Fruit fly (Drosophila melanogaster) whole organism, prepupa: ENCODE data around the gene CG10660.

Source experiments
- Blimp-1 ChIP-seq: fragments of 200-800 bp; sonication (Bioruptor generic); optimal IDR thresholded peaks from 3 replicates; lab custom pipeline; 2017; ENCODE audit warnings: missing biosample characterization, missing genetic modification characterization, mild to moderate bottlenecking, moderate library complexity, missing genetic modification reagents
- CG10669 ChIP-seq: fragments of 200-800 bp; sonication (Bioruptor generic); optimal IDR thresholded peaks from 3 replicates; lab custom pipeline; 2018; ENCODE audit warnings: missing biosample characterization, mild to moderate bottlenecking, missing genetic modification characterization, moderate library complexity
- CG11294 ChIP-seq: fragments of 200-800 bp; sonication (Bioruptor generic); IDR thresholded peaks from 2 replicates; pipeline ENCODE4 v1.3.6; 2022; ENCODE audit warnings: missing biosample characterization, missing genetic modification characterization
- CG1621 ChIP-seq: fragments of 200-800 bp; sonication (Bioruptor generic); optimal IDR thresholded peaks from 3 replicates; lab custom pipeline; 2018; ENCODE audit warnings: missing biosample characterization, mild to moderate bottlenecking, missing genetic modification characterization
- CG16779 ChIP-seq: fragments of 200-800 bp; sonication (Bioruptor generic); optimal IDR thresholded peaks from 3 replicates; lab custom pipeline; 2017; ENCODE audit warnings: missing biosample characterization, mild to moderate bottlenecking, missing genetic modification characterization
- CG31627 ChIP-seq: fragments of 200-800 bp; sonication (Bioruptor generic); optimal IDR thresholded peaks from 3 replicates; lab custom pipeline; 2016; ENCODE audit warnings: missing biosample characterization, missing genetic modification characterization
- CG34406 ChIP-seq: fragments of 200-800 bp; sonication (Bioruptor generic); optimal IDR thresholded peaks from 3 replicates; lab custom pipeline; 2016; ENCODE audit warnings: missing biosample characterization, missing genetic modification characterization
- CG3919 ChIP-seq: fragments of 200-800 bp; sonication (Bioruptor generic); optimal IDR thresholded peaks from 3 replicates; lab custom pipeline; 2016; ENCODE audit warnings: missing biosample characterization, missing genetic modification characterization
- CG6163 ChIP-seq: fragments of 200-800 bp; sonication (Bioruptor generic); IDR thresholded peaks from 3 replicates; pipeline ENCODE4 v1.3.6; 2022; ENCODE audit warnings: missing biosample characterization, missing genetic modification characterization
- CG6276 ChIP-seq: fragments of 200-800 bp; sonication (Bioruptor generic); optimal IDR thresholded peaks from 2 replicates; lab custom pipeline; 2017; ENCODE audit warnings: missing biosample characterization, mild to moderate bottlenecking, missing genetic modification characterization
- CG6792 ChIP-seq: fragments of 200-800 bp; sonication (Bioruptor generic); optimal IDR thresholded peaks from 3 replicates; lab custom pipeline; 2016; ENCODE audit warnings: missing biosample characterization, missing genetic modification characterization
- CG6854 ChIP-seq: fragments of 200-800 bp; sonication (Bioruptor generic); optimal IDR thresholded peaks from 2 replicates; lab custom pipeline; 2017; ENCODE audit warnings: missing biosample characterization, mild to moderate bottlenecking, missing genetic modification characterization
- CG7368 ChIP-seq: fragments of 200-800 bp; sonication (Bioruptor generic); optimal IDR thresholded peaks from 3 replicates; lab custom pipeline; 2016; ENCODE audit warnings: missing biosample characterization, missing genetic modification characterization
- CG8319 ChIP-seq: fragments of 200-800 bp; sonication (Bioruptor generic); optimal IDR thresholded peaks from 3 replicates; lab custom pipeline; 2016; ENCODE audit warnings: missing biosample characterization, missing genetic modification characterization
- CG9139 ChIP-seq: fragments of 200-800 bp; sonication (Bioruptor generic); optimal IDR thresholded peaks from 3 replicates; lab custom pipeline; 2017; ENCODE audit warnings: missing biosample characterization, mild to moderate bottlenecking, missing genetic modification characterization
- Eip75B ChIP-seq: fragments of 200-800 bp; sonication (Bioruptor generic); optimal IDR thresholded peaks from 3 replicates; lab custom pipeline; 2016; ENCODE audit warnings: missing biosample characterization, missing genetic modification characterization
- Eip78C ChIP-seq: fragments of 200-800 bp; sonication (Bioruptor generic); peaks from one replicate; lab custom pipeline; 2016; ENCODE audit warnings: missing biosample characterization, missing genetic modification characterization
- Eip93F ChIP-seq: fragments of 200-800 bp; sonication (Bioruptor generic); optimal IDR thresholded peaks from 2 replicates; lab custom pipeline; 2016; ENCODE audit warnings: missing biosample characterization, mild to moderate bottlenecking, missing genetic modification characterization
- Ets21C ChIP-seq: fragments of 200-800 bp; sonication (Bioruptor generic); optimal IDR thresholded peaks from 3 replicates; lab custom pipeline; 2016; ENCODE audit warnings: missing biosample characterization, missing genetic modification characterization
- Ets96B ChIP-seq: fragments of 200-800 bp; optimal IDR thresholded peaks from 2 replicates; lab custom pipeline; 2019; ENCODE audit warnings: missing biosample characterization, mild to moderate bottlenecking, missing genetic modification characterization, moderate library complexity
- Hr39 ChIP-seq: fragments of 200-800 bp; sonication (Bioruptor generic); optimal IDR thresholded peaks from 2 replicates; lab custom pipeline; 2016; ENCODE audit warnings: missing biosample characterization, missing genetic modification characterization
- Hr4 ChIP-seq: fragments of 200-800 bp; sonication (Bioruptor generic); optimal IDR thresholded peaks from 3 replicates; lab custom pipeline; 2016; ENCODE audit warnings: missing biosample characterization, missing genetic modification characterization
- Lpt ChIP-seq: fragments of 200-800 bp; sonication (Bioruptor generic); optimal IDR thresholded peaks from 3 replicates; lab custom pipeline; 2016; ENCODE audit warnings: missing biosample characterization, missing genetic modification characterization
- Met ChIP-seq: fragments of 200-800 bp; sonication (Bioruptor generic); optimal IDR thresholded peaks from 3 replicates; lab custom pipeline; 2016; ENCODE audit warnings: missing biosample characterization, missing genetic modification characterization
- OdsH ChIP-seq: fragments of 200-800 bp; sonication (Bioruptor generic); optimal IDR thresholded peaks from 3 replicates; lab custom pipeline; 2016; ENCODE audit warnings: missing biosample characterization, missing genetic modification characterization
- Sox102F ChIP-seq: fragments of 200-800 bp; sonication (Bioruptor generic); optimal IDR thresholded peaks from 2 replicates; lab custom pipeline; 2016; ENCODE audit warnings: missing biosample characterization, mild to moderate bottlenecking, missing genetic modification characterization
- Sox14 ChIP-seq: fragments of 200-800 bp; sonication (Bioruptor generic); optimal IDR thresholded peaks from 3 replicates; lab custom pipeline; 2016; ENCODE audit warnings: missing biosample characterization, missing genetic modification characterization
- Sox15 ChIP-seq: fragments of 200-800 bp; sonication (Bioruptor generic); optimal IDR thresholded peaks from 3 replicates; lab custom pipeline; 2016; ENCODE audit warnings: missing biosample characterization, missing genetic modification characterization
- achi ChIP-seq: fragments of 200-800 bp; sonication (Bioruptor generic); optimal IDR thresholded peaks from 3 replicates; lab custom pipeline; 2016; ENCODE audit warnings: missing biosample characterization, missing genetic modification characterization
- acj6 ChIP-seq: fragments of 200-800 bp; sonication (Bioruptor generic); optimal IDR thresholded peaks from 3 replicates; lab custom pipeline; 2016; ENCODE audit warnings: missing biosample characterization, missing genetic modification characterization
- cyc ChIP-seq: fragments of 200-800 bp; sonication (Bioruptor generic); optimal IDR thresholded peaks from 3 replicates; lab custom pipeline; 2016; ENCODE audit warnings: missing biosample characterization, missing genetic modification characterization
- dac ChIP-seq: fragments of 200-800 bp; sonication (Bioruptor generic); optimal IDR thresholded peaks from 2 replicates; lab custom pipeline; 2017; ENCODE audit warnings: missing biosample characterization, mild to moderate bottlenecking, missing genetic modification characterization
- dsx ChIP-seq: fragments of 200-800 bp; optimal IDR thresholded peaks from 3 replicates; lab custom pipeline; 2019; ENCODE audit warnings: missing biosample characterization, mild to moderate bottlenecking, missing genetic modification characterization, moderate library complexity; ENCODE audit not compliant: poor library complexity, severe bottlenecking
- eg ChIP-seq: fragments of 200-800 bp; sonication (Bioruptor generic); IDR thresholded peaks from 3 replicates; pipeline ENCODE4 v1.3.6; 2022; ENCODE audit warnings: missing biosample characterization, missing genetic modification characterization
- esn ChIP-seq: fragments of 200-800 bp; sonication (Bioruptor generic); optimal IDR thresholded peaks from 2 replicates; lab custom pipeline; 2016; ENCODE audit warnings: missing biosample characterization, mild to moderate bottlenecking, missing genetic modification characterization, moderate library complexity
- fd59A ChIP-seq: fragments of 200-800 bp; sonication (Bioruptor generic); optimal IDR thresholded peaks from 2 replicates; lab custom pipeline; 2017; ENCODE audit warnings: missing biosample characterization, mild to moderate bottlenecking, missing genetic modification characterization, missing genetic modification reagents
- fd85E ChIP-seq: fragments of 200-800 bp; sonication (Bioruptor generic); optimal IDR thresholded peaks from 3 replicates; lab custom pipeline; 2016; ENCODE audit warnings: missing biosample characterization, missing genetic modification characterization
- fkh ChIP-seq: fragments of 200-800 bp; sonication (Bioruptor generic); optimal IDR thresholded peaks from 3 replicates; lab custom pipeline; 2017; ENCODE audit warnings: missing biosample characterization, mild to moderate bottlenecking, missing genetic modification characterization, moderate library complexity
- lz ChIP-seq: fragments of 200-800 bp; sonication (Bioruptor generic); optimal IDR thresholded peaks from 3 replicates; lab custom pipeline; 2016; ENCODE audit warnings: missing biosample characterization, missing genetic modification characterization
- net ChIP-seq: fragments of 200-800 bp; sonication (Bioruptor generic); optimal IDR thresholded peaks from 3 replicates; lab custom pipeline; 2016; ENCODE audit warnings: missing biosample characterization, missing genetic modification characterization
- pdm3 ChIP-seq: fragments of 200-800 bp; sonication (Bioruptor generic); optimal IDR thresholded peaks from 3 replicates; lab custom pipeline; 2016; ENCODE audit warnings: missing biosample characterization, missing genetic modification characterization
- salr ChIP-seq, 2 experiments: fragments of 200-800 bp; sonication (Bioruptor generic); optimal IDR thresholded peaks; 3 replicates each; lab custom pipeline; 2016 to 2018; ENCODE audit warnings: missing biosample characterization in 2 of 2, missing genetic modification characterization in 2 of 2, mild to moderate bottlenecking in 1 of 2
- spab ChIP-seq: fragments of 200-800 bp; sonication (Bioruptor generic); optimal IDR thresholded peaks from 2 replicates; lab custom pipeline; 2017; ENCODE audit warnings: missing biosample characterization, mild to moderate bottlenecking, missing genetic modification characterization, missing genetic modification reagents
- svp ChIP-seq: fragments of 200-800 bp; sonication (Bioruptor generic); peaks from one replicate; lab custom pipeline; 2016; ENCODE audit warnings: missing biosample characterization, missing genetic modification characterization
- topi ChIP-seq: fragments of 200-800 bp; sonication (Bioruptor generic); optimal IDR thresholded peaks from 3 replicates; lab custom pipeline; 2016; ENCODE audit warnings: missing biosample characterization, missing genetic modification characterization

The CG10660 gene

DNA sequence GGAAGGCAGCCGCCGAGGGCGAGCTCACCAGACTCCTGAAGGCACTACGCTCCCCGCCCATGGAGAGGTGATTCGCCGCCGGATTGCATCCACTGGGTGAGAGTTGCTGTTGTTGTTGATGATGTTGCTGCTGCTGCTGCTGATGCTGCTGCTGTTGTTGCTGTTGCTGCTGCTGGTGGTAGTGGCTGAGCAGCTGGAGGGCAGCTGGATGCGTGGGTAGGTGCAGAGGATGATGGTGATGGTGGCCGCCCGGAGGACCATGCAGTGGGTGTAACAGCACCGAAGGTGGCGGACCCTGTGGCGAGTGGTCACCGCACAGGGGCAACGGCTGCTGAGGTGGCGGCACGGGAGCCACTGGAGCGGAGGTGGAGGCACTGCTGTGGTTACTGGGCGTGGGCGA lies 26.9 kb downstream of the CG10660 start:
- TF ChIP-seq achi (GFP tag; lab: Kevin White, UChicago): no peak
- TF ChIP-seq Lpt (GFP tag; lab: Kevin White, UChicago): no peak
- no peak for TF ChIP-seq CG34406
- no peak for TF ChIP-seq CG6163
- no peak for TF ChIP-seq CG7368 (GFP tag; lab: Kevin White, UChicago)
- TF ChIP-seq salr (GFP tag; optimal IDR thresholded peaks at IDR 0.05; lab: Kevin White, UChicago): no peak
- no peak for TF ChIP-seq Met
- TF ChIP-seq fkh (GFP tag; lab: Kevin White, UChicago): no peak
- no peak for TF ChIP-seq dsx
- no peak for TF ChIP-seq CG31627 (GFP tag; lab: Kevin White, UChicago)
- TF ChIP-seq CG3919 (GFP tag; lab: Kevin White, UChicago): no peak
- no peak for TF ChIP-seq Sox14 (GFP tag; lab: Kevin White, UChicago)
- TF ChIP-seq CG6792 (GFP tag; lab: Kevin White, UChicago): no peak
- TF ChIP-seq Eip93F (GFP tag; lab: Kevin White, UChicago): no peak
- no peak for TF ChIP-seq topi (GFP tag; lab: Kevin White, UChicago)
- TF ChIP-seq fd59A (GFP tag; lab: Kevin White, UChicago): no peak
- TF ChIP-seq net (GFP tag; lab: Kevin White, UChicago): no peak

DNA sequence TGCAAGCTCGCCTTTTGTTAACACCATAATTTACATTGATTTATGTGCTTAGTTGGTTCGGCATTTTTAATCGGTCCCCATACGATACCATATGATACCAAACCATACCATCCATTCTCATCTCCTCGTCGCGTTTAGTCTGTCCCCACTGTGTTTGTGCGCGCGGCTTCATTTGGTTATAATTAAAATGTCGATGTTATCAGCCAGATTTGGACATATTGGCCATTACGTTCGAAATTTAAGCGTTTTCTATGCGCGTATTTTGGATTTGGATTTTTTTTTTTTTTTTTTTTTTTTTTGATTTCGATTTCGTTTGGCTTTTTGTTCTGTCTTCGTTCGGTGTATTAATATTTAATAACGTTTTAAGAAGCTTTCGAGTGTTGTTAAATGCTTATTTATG lies 28.5 kb downstream of the CG10660 start:
- TF ChIP-seq lz (GFP tag; lab: Kevin White, UChicago) (no peak), Met (no peak), Eip78C (GFP tag; lab: Kevin White, UChicago) (no peak), Eip75B (GFP tag; lab: Kevin White, UChicago) (no peak), fd85E (GFP tag; lab: Kevin White, UChicago) (no peak), cyc (no peak), esn (GFP tag; lab: Kevin White, UChicago) (no peak), CG6276 (GFP tag; lab: Kevin White, UChicago) (no peak), CG11294 (GFP tag; lab: Robert Waterston, UW) (no peak), CG31627 (GFP tag; lab: Kevin White, UChicago) (no peak), Hr39 (GFP tag; lab: Kevin White, UChicago) (no peak), CG10669 (GFP tag; lab: Kevin White, UChicago) (no peak), pdm3 (GFP tag; lab: Kevin White, UChicago) (no peak), svp (no peak), CG6854 (no peak), Sox14 (GFP tag; lab: Kevin White, UChicago) (no peak), eg (no peak), CG1621 (no peak)

DNA sequence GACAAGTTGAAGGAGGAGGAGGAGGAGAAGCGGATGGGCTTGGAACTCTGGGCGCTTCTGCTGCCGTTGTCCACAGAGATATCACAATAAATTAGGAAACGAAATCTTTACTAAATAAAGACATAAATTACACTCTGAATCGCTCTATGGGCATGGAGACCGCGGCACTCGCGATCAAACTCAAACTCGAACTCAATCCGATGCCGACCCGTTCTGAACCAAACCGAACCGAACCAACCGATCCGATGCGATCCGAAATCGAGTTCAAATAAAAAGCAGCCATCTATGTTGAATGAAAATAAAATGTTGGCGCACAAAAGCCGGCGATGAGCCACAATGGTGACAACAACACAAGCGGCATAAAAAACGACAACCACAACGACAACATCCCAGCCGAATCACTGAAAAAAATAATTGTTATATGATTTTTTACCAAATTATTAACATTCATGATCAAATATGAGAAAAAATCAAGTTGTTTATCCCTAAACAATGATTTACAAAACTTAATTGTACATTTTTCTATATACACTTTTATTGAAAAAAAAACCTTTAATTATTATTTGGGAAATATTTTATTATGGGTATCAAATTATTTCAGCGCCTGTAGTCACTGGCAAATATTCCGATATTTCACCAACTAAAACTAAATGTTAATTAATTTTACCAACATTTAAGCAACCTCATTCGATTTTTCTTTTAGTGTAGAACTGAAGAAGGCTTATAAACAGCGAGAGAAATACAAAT lies 33.4 kb downstream of the CG10660 start:
- no peak for TF ChIP-seq dac (GFP tag; lab: Kevin White, UChicago)
- TF ChIP-seq Hr4 (GFP tag; lab: Kevin White, UChicago): peak; percentile 49
- no peak for TF ChIP-seq CG16779 (tag; lab: Kevin White, UChicago)
- TF ChIP-seq CG3919 (GFP tag; lab: Kevin White, UChicago): peak; percentile 79
- TF ChIP-seq CG8319 (GFP tag; lab: Kevin White, UChicago): peak; percentile 38
- TF ChIP-seq spab (GFP tag; lab: Kevin White, UChicago): peak; percentile 51
- peak; percentile 27 for TF ChIP-seq Sox102F
- TF ChIP-seq Hr39 (GFP tag; lab: Kevin White, UChicago): peak; percentile 31
- TF ChIP-seq CG6792 (GFP tag; lab: Kevin White, UChicago): peak; percentile 34
- TF ChIP-seq Sox14 (GFP tag; lab: Kevin White, UChicago): peak; percentile 50
- no peak for TF ChIP-seq fd85E (GFP tag; lab: Kevin White, UChicago)
- peak; percentile 66 for TF ChIP-seq dsx
- TF ChIP-seq acj6 (GFP tag; lab: Kevin White, UChicago): peak; percentile 71
- peak; percentile 26 for TF ChIP-seq Sox15
- peak; percentile 38 for TF ChIP-seq net (GFP tag; lab: Kevin White, UChicago)
- TF ChIP-seq CG1621: no peak
- TF ChIP-seq fkh (GFP tag; lab: Kevin White, UChicago): peak; percentile 31
- TF ChIP-seq achi (GFP tag; lab: Kevin White, UChicago): peak; percentile 69
- TF ChIP-seq Ets21C: peak; percentile 18
- TF ChIP-seq CG6163: no peak
- no peak for TF ChIP-seq Blimp-1 (GFP tag; lab: Kevin White, UChicago)
- no peak for TF ChIP-seq CG6854
- TF ChIP-seq CG31627 (GFP tag; lab: Kevin White, UChicago): peak; percentile 41
- TF ChIP-seq CG7368 (GFP tag; lab: Kevin White, UChicago): peak; percentile 32
- peak; percentile 70 for TF ChIP-seq esn (GFP tag; lab: Kevin White, UChicago)
- TF ChIP-seq Met: peak; percentile 70
- TF ChIP-seq OdsH (GFP tag; lab: Kevin White, UChicago): peak; percentile 63
- TF ChIP-seq CG9139: peak; percentile 36
- TF ChIP-seq Ets96B (tag; lab: Kevin White, UChicago): peak; percentile 62
- peak; percentile 91 for TF ChIP-seq Eip78C (GFP tag; lab: Kevin White, UChicago)
- peak; percentile 40 for TF ChIP-seq lz (GFP tag; lab: Kevin White, UChicago)
